Worm (Caenorhabditis elegans) whole organism, L4/young adult: ENCODE measurements around the gene F41F3.1.

Source experiments
- W03F9.2 ChIP-seq: fragments of 150-350 bp; optimal IDR thresholded peaks from 2 replicates; lab custom pipeline; 2014; ENCODE audit warnings: missing biosample characterization, missing genetic modification characterization
- dao-5 ChIP-seq: sonication (generic microtip); optimal IDR thresholded peaks from 2 replicates; lab custom pipeline; 2016; ENCODE audit warnings: missing genotype, missing genetic modification characterization, moderate library complexity, missing compliant biosample characterization
- him-1 ChIP-seq: sonication (generic microtip); optimal IDR thresholded peaks from 2 replicates; lab custom pipeline; 2016; ENCODE audit warnings: missing genotype, missing genetic modification reagents, missing genetic modification characterization, missing compliant biosample characterization

- TF ChIP-seq W03F9.2 (tag; lab: Kevin White, UChicago) (no peak), him-1 (tag; lab: Kevin White, UChicago) (no peak), dao-5 (tag; lab: Kevin White, UChicago) (no peak)
These were observed 33.7 kb downstream of the F41F3.1 start, which contains the start of gene K03B4.2 for ce11 chrV:4687944-4688505.
